Worm (Caenorhabditis elegans) whole organism, midembryonic: ENCODE data around the gene C03B1.3.

ENCODE experiments used
- T22C8.4 ChIP-seq: fragments of 200-800 bp; sonication (Bioruptor generic); IDR thresholded peaks from 2 replicates; pipeline ENCODE4 v1.3.6; 2022; ENCODE audit warnings: missing genetic modification characterization, missing compliant biosample characterization
- cog-1 ChIP-seq: sonication (generic microtip); optimal IDR thresholded peaks from 2 replicates; lab custom pipeline; 2016; ENCODE audit warnings: missing genetic modification characterization, missing compliant biosample characterization
- flt-1 ChIP-seq: fragments of 200-800 bp; sonication (Bioruptor generic); IDR thresholded peaks from 2 replicates; pipeline ENCODE4 v1.3.6; 2022; ENCODE audit warnings: missing genetic modification characterization, missing compliant biosample characterization
- klf-2 ChIP-seq: fragments of 200-800 bp; sonication (Bioruptor generic); conservative IDR thresholded peaks from 2 replicates; pipeline ENCODE4 v1.3.6; 2022; ENCODE audit warnings: missing genetic modification reagents, missing genetic modification characterization, missing compliant biosample characterization
- med-1 ChIP-seq: sonication (generic microtip); optimal IDR thresholded peaks from 2 replicates; lab custom pipeline; 2017; ENCODE audit warnings: missing genetic modification characterization, mild to moderate bottlenecking, missing compliant biosample characterization, antibody characterized with exemption, missing genetic modification reagents; ENCODE audit not compliant: insufficient read depth
- ref-1 ChIP-seq: fragments of 200-800 bp; sonication (Bioruptor generic); conservative IDR thresholded peaks from 2 replicates; pipeline ENCODE4 v1.3.6; 2022; ENCODE audit warnings: missing genetic modification reagents, missing genetic modification characterization, missing compliant biosample characterization
- ztf-23 ChIP-seq: fragments of 200-800 bp; sonication (Bioruptor generic); IDR thresholded peaks from 2 replicates; pipeline ENCODE4 v1.3.6; 2022; ENCODE audit warnings: missing genetic modification reagents, missing genetic modification characterization, missing compliant biosample characterization
- ztf-29 ChIP-seq: fragments of 200-800 bp; sonication (Bioruptor generic); IDR thresholded peaks from 2 replicates; pipeline ENCODE4 v1.3.6; 2022; ENCODE audit warnings: missing genetic modification reagents, missing genetic modification characterization, missing compliant biosample characterization

- no peak for TF ChIP-seq ref-1 (GFP tag; lab: Robert Waterston, UW)
- TF ChIP-seq flt-1 (GFP tag; lab: Robert Waterston, UW) = no peak
- no peak for TF ChIP-seq med-1 (GFP tag; lab: Kevin White, UChicago)
- TF ChIP-seq ztf-23 (GFP tag; lab: Robert Waterston, UW) = no peak
- TF ChIP-seq klf-2 (GFP tag; lab: Robert Waterston, UW) = no peak
- TF ChIP-seq ztf-29 (GFP tag; lab: Robert Waterston, UW) = no peak
- no peak for TF ChIP-seq cog-1 (tag; lab: Kevin White, UChicago)
- no peak for TF ChIP-seq T22C8.4 (GFP tag; lab: Robert Waterston, UW)
These were observed 40.1 kb downstream of the C03B1.3 start for ce11 chrX:6405905-6406304.
